Worm (Caenorhabditis elegans): ENCODE measurements around the gene spdl-1.

spdl-1 gene

DNA sequence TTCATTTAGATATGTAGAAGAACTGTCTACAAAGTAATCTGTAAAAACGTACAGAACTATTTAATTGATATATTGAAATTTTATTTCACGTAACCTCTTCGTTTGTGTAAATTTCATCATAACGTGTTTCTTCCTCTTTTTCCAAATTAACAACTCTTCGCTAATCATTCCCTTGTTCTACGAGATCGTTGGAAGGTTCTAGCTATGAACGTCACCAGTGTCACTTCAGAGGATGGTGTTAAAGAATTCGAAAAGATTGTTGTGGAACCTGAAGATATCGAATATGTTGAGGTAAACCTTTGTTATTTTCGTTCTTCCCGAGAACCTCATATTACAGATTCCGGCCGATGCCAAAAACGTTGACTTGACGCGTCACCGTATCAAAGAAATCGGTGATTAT lies 9.0 kb upstream of the spdl-1 start, which contains the start of gene C06A8.6:
C06A8.6 (plus strand) TSS at position 89 of the 400 bp plus-strand sequence.
- TF ChIP-seq bed-1 (GFP tag; IDR thresholded peaks at IDR 0.05) (no peak), somi-1 (GFP tag; optimal IDR thresholded peaks at IDR 0.05) (no peak), lsl-1 (GFP tag; optimal IDR thresholded peaks at IDR 0.05) (no peak), lsy-27 (tag; optimal IDR thresholded peaks at IDR 0.05; ENCODE audit: borderline replicate concordance, insufficient read depth) (no peak), B0019.2 (GFP tag; conservative IDR thresholded peaks at IDR 0.05) (no peak), egl-44 (GFP tag; IDR thresholded peaks at IDR 0.05) (no peak), Y56A3A.18 (GFP tag; IDR thresholded peaks at IDR 0.05) (no peak), tbx-9 (tag; optimal IDR thresholded peaks at IDR 0.05; ENCODE audit: borderline replicate concordance) (no peak), mel-28 (tag; optimal IDR thresholded peaks at IDR 0.05; ENCODE audit: borderline replicate concordance) (no peak), nhr-179 (tag; optimal IDR thresholded peaks at IDR 0.05) (no peak), T07F8.4 (tag; optimal IDR thresholded peaks at IDR 0.05) (no peak), nhr-80 (tag; optimal IDR thresholded peaks at IDR 0.05) (no peak), lag-1 (GFP tag; IDR thresholded peaks at IDR 0.05) (no peak), F57C9.4 (tag; optimal IDR thresholded peaks at IDR 0.05) (no peak), C17E4.6 (GFP tag; IDR thresholded peaks at IDR 0.05) (no peak), athp-1 (tag; optimal IDR thresholded peaks at IDR 0.05) (no peak), ccch-3 (GFP tag; optimal IDR thresholded peaks at IDR 0.05) (no peak), ztf-6 (GFP tag; IDR thresholded peaks at IDR 0.05) (no peak), Y67H2A.10 (GFP tag; conservative IDR thresholded peaks at IDR 0.05) (no peak), zim-3 (tag; optimal IDR thresholded peaks at IDR 0.05) (no peak)

DNA sequence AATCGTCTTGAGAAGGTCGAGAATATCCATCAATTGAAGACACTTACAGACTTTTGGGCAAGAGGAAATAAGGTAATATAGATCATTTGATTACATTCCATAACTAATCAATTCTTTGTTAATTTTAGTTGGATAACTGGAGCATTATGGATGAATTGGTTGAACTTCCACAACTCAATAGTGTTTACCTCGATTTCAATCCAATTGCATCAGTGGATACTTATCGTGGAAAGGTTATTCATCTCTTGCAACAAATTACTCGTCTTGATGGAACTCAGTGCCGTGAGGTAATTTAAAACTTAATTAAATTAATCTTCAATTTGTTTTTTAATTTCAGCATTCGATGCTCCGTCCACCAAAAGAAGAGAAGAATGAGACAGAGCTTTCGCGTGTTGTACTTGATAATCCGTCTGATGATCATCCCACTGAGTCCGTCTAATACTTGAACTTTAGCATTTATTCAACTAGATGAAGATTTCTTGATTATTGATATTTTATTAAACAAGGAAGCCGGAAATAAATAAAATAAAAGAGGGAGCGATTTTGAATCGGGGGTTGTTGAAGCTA lies 7.9 kb upstream of the spdl-1 start:
- 0 out of 2 replicates have a peak, but pooled peaks have one; percentile 27 for TF ChIP-seq Y53G8AR.9 (GFP tag; conservative IDR thresholded peaks at IDR 0.05)
- no peak for TF ChIP-seq dox-1 (GFP tag; IDR thresholded peaks at IDR 0.05)
- TF ChIP-seq ama-1 (optimal IDR thresholded peaks at IDR 0.05), result peak; percentile 68
- TF ChIP-seq ama-1 (GFP tag; optimal IDR thresholded peaks at IDR 0.05), result no peak
- peak in 1 of 3 experiments; percentile 16 for TF ChIP-seq lin-35 (GFP tag; optimal IDR thresholded peaks at IDR 0.05)
- peak; percentile 31 for TF ChIP-seq ZK185.1 (tag; optimal IDR thresholded peaks at IDR 0.05; ENCODE audit: poor library complexity, severe bottlenecking)
- no peak for TF ChIP-seq nhr-179 (tag; optimal IDR thresholded peaks at IDR 0.05)
- no peak for TF ChIP-seq zfh-2 (GFP tag; conservative IDR thresholded peaks at IDR 0.05)
- no peak for TF ChIP-seq unc-62 (GFP tag; optimal IDR thresholded peaks at IDR 0.05)
- TF ChIP-seq repo-1 (tag; optimal IDR thresholded peaks at IDR 0.05), result peak; percentile 57
- no peak for TF ChIP-seq B0336.3 (GFP tag; IDR thresholded peaks at IDR 0.05)

DNA sequence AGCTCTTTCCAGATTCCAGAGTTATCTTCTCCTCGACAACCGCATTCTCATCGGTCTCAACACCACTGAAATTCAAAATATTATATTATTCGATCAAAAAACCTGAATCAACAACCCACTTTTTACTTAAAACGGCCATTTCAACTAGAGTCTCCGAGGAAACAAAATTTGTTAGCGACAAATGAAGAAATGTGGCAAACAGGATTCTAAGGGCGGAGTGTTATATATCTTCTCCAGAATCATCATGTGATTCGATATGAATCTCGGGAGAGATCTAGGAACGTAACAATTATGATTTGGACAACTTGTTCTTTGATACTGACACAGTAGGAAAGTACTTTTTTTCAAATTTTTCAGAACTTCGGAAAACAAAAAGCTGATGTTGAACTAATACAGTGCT lies 5.1 kb upstream of the spdl-1 start:
- no peak for TF ChIP-seq lin-35 (GFP tag; optimal IDR thresholded peaks at IDR 0.05)
- TF ChIP-seq hsf-1 (GFP tag; IDR thresholded peaks at IDR 0.05), result 0 out of 2 replicates have a peak, but pooled peaks have one; percentile 9

DNA sequence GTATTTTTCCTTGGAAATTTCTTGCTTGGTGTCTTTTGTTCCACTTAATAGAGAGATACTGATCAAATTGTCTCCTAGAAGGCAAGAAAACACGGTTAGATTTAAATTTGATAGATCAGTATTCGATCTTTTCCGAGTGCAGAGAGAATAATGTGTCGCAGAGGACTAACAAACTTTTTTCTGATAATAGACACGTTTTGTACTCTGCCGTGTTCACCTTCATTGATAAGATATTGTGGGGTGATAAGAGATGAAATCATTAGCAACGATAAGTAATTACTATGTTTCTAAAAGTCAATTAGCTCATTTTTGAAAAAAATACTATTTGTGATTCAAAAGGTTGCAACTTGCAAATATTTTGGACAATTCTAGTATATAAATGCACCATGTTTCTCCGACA lies 4.7 kb upstream of the spdl-1 start:
- TF ChIP-seq pha-4 (tag; optimal IDR thresholded peaks at IDR 0.05) (no peak), hlh-12 (tag; optimal IDR thresholded peaks at IDR 0.05) (no peak), ets-4 (GFP tag; optimal IDR thresholded peaks at IDR 0.05) (peak; percentile 14), bed-1 (GFP tag; IDR thresholded peaks at IDR 0.05) (no peak), K11D2.4 (GFP tag; IDR thresholded peaks at IDR 0.05) (0 out of 2 replicates have a peak, but pooled peaks have one; percentile 16), nfyb-1 (GFP tag; IDR thresholded peaks at IDR 0.05) (peak; percentile 25; the same call in 1 of the 2 replicates), cebp-2 (GFP tag; IDR thresholded peaks at IDR 0.05) (0 out of 2 replicates have a peak, but pooled peaks have one; percentile 26)
